Worm (Caenorhabditis elegans) whole organism, L3 larva: ENCODE data around the gene clec-219.

Source experiments
- aly-2 ChIP-seq: fragments of 150-350 bp; optimal IDR thresholded peaks from 2 replicates; lab custom pipeline; 2014; ENCODE audit warnings: missing biosample characterization, missing genetic modification characterization
- ama-1 ChIP-seq: fragments of 150-350 bp; optimal IDR thresholded peaks from 2 replicates; lab custom pipeline; 2018
- ceh-82 ChIP-seq: fragments of 150-350 bp; optimal IDR thresholded peaks from 2 replicates; lab custom pipeline; 2014; ENCODE audit warnings: missing biosample characterization, missing genetic modification characterization
- egl-5 ChIP-seq: fragments of 150-350 bp; optimal IDR thresholded peaks from 2 replicates; lab custom pipeline; 2017; ENCODE audit warnings: missing biosample characterization, missing genetic modification reagents, missing genetic modification characterization, inconsistent platforms
- elt-2 ChIP-seq: sonication (generic microtip); optimal IDR thresholded peaks from 2 replicates; lab custom pipeline; 2016; ENCODE audit warnings: missing genetic modification reagents, mild to moderate bottlenecking, missing genetic modification characterization, missing compliant biosample characterization
- elt-3 ChIP-seq, 3 experiments: fragments of 150-350 bp in 1 of 3; sonication (generic microtip) in 2 of 3; optimal IDR thresholded peaks; 2 replicates in 2 of 3; 4 replicates in 1 of 3; lab custom pipeline; 2014 to 2017; ENCODE audit warnings: missing biosample characterization in 3 of 3, missing genetic modification characterization in 3 of 3
- snpc-4 ChIP-seq: fragments of 150-350 bp; optimal IDR thresholded peaks from 2 replicates; lab custom pipeline; 2014; ENCODE audit warnings: missing biosample characterization, missing genetic modification characterization
- unc-39 ChIP-seq: sonication (generic microtip); optimal IDR thresholded peaks from 4 replicates; lab custom pipeline; 2017; ENCODE audit warnings: missing biosample characterization, missing genetic modification characterization

DNA sequence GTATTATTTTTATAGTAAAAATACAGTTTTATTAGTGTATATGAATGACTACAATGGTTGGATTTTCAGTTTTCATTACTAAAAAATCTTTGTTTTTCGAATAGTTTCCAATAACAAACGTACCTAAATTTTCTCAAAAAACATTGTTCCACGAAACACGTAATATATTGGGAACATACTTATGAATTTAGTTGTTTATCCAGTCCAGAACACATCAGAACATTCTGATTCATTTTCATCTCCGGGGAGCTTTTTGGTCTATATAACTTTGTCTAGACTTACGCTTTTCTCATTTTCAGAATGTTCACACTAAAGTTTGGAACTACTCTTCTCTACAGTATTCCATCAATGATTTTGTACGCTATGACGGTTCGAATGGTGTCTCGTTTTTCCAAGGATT is 26.5 kb upstream of the clec-219 start, which contains the start of gene srg-33:
- TF ChIP-seq aly-2 (no peak), ama-1 (lab: Kevin White, UChicago) (no peak), elt-2 (tag; lab: Kevin White, UChicago) (no peak), unc-39 (no peak), ceh-82 (tag; lab: Kevin White, UChicago) (no peak), egl-5 (tag; lab: Kevin White, UChicago) (no peak), elt-3 (tag; optimal IDR thresholded peaks at IDR 0.05; lab: Kevin White, UChicago) (no peak), snpc-4 (tag; lab: Kevin White, UChicago) (no peak)
